Worm (Caenorhabditis elegans) whole organism, mixed stage, embryonic: ENCODE measurements around the gene F54B11.5.

Experiments used
- blmp-1 ChIP-seq: fragments of 150-350 bp; optimal IDR thresholded peaks from 2 replicates; lab custom pipeline; 2014; ENCODE audit warnings: missing biosample characterization, missing genetic modification characterization
- elt-3 ChIP-seq: fragments of 150-350 bp; optimal IDR thresholded peaks from 2 replicates; lab custom pipeline; 2014; ENCODE audit warnings: missing biosample characterization, missing genetic modification characterization
- ham-2 ChIP-seq: fragments of 200-800 bp; sonication (Bioruptor generic); optimal IDR thresholded peaks from 2 replicates; lab custom pipeline; 2018; ENCODE audit warnings: mild to moderate bottlenecking, missing genetic modification characterization, missing compliant biosample characterization
- lin-13 ChIP-seq: fragments of 150-350 bp; optimal IDR thresholded peaks from 2 replicates; lab custom pipeline; 2014; ENCODE audit warnings: missing biosample characterization, missing genetic modification characterization
- mep-1 ChIP-seq: fragments of 150-350 bp; optimal IDR thresholded peaks from 2 replicates; lab custom pipeline; 2017; ENCODE audit warnings: missing biosample characterization, missing genetic modification reagents, missing genetic modification characterization, inconsistent platforms
- nhr-2 ChIP-seq: fragments of 150-350 bp; optimal IDR thresholded peaks from 2 replicates; lab custom pipeline; 2014; ENCODE audit warnings: missing biosample characterization, missing genetic modification characterization
- nhr-76 ChIP-seq: sonication (generic microtip); optimal IDR thresholded peaks from 2 replicates; lab custom pipeline; 2017; ENCODE audit warnings: missing biosample characterization, missing genetic modification characterization
- pha-4 ChIP-seq: fragments of 150-350 bp; optimal IDR thresholded peaks from 2 replicates; lab custom pipeline; 2018; ENCODE audit warnings: missing biosample characterization, missing genetic modification reagents, missing genetic modification characterization
- snpc-4 ChIP-seq: fragments of 150-350 bp; optimal IDR thresholded peaks from 2 replicates; lab custom pipeline; 2014; ENCODE audit warnings: missing biosample characterization, missing genetic modification characterization
- unc-62 ChIP-seq: fragments of 150-350 bp; optimal IDR thresholded peaks from 2 replicates; lab custom pipeline; 2014; ENCODE audit warnings: missing biosample characterization, missing genetic modification reagents, missing genetic modification characterization
- zip-8 ChIP-seq: fragments of 150-350 bp; optimal IDR thresholded peaks from 2 replicates; lab custom pipeline; 2014; ENCODE audit warnings: missing biosample characterization, missing genetic modification characterization
- ztf-11 ChIP-seq: fragments of 150-350 bp; optimal IDR thresholded peaks from 2 replicates; lab custom pipeline; 2014; ENCODE audit warnings: missing biosample characterization, missing genetic modification characterization

ce11 chrX:13638351-13638958 is 42.6 kb upstream of the F54B11.5 start:
- TF ChIP-seq elt-3 (tag; lab: Kevin White, UChicago) (no peak), blmp-1 (no peak), ztf-11 (tag; lab: Kevin White, UChicago) (no peak), nhr-2 (tag; lab: Kevin White, UChicago) (no peak), zip-8 (tag; lab: Kevin White, UChicago) (no peak), unc-62 (peak; percentile 28), nhr-76 (tag; lab: Kevin White, UChicago) (no peak), snpc-4 (tag; lab: Kevin White, UChicago) (no peak), pha-4 (tag; lab: Kevin White, UChicago) (no peak), mep-1 (tag; lab: Kevin White, UChicago) (no peak), lin-13 (no peak), ham-2 (GFP tag; lab: Kevin White, UChicago) (no peak)
